Fruit fly (Drosophila melanogaster) whole organism, prepupa: ENCODE measurements around the gene CG3597.
A peak's percentile ranks its signal among the peaks of the same experiment; 100 is the strongest.

Experiments used
- CG3032 ChIP-seq: fragments of 200-800 bp; optimal IDR thresholded peaks from 2 replicates; lab custom pipeline; 2019; ENCODE audit warnings: missing biosample characterization, mild to moderate bottlenecking, missing genetic modification characterization, moderate library complexity
- Ets21C ChIP-seq: fragments of 200-800 bp; sonication (Bioruptor generic); optimal IDR thresholded peaks from 3 replicates; lab custom pipeline; 2016; ENCODE audit warnings: missing biosample characterization, missing genetic modification characterization
- Gug ChIP-seq: fragments of 200-800 bp; sonication (Bioruptor generic); IDR thresholded peaks from 2 replicates; pipeline ENCODE4 v1.3.6; 2022; ENCODE audit warnings: missing biosample characterization, missing genetic modification characterization
- OdsH ChIP-seq: fragments of 200-800 bp; sonication (Bioruptor generic); optimal IDR thresholded peaks from 3 replicates; lab custom pipeline; 2016; ENCODE audit warnings: missing biosample characterization, missing genetic modification characterization
- Sox102F ChIP-seq: fragments of 200-800 bp; sonication (Bioruptor generic); optimal IDR thresholded peaks from 2 replicates; lab custom pipeline; 2016; ENCODE audit warnings: missing biosample characterization, mild to moderate bottlenecking, missing genetic modification characterization
- Sox14 ChIP-seq: fragments of 200-800 bp; sonication (Bioruptor generic); optimal IDR thresholded peaks from 3 replicates; lab custom pipeline; 2016; ENCODE audit warnings: missing biosample characterization, missing genetic modification characterization
- Sox15 ChIP-seq: fragments of 200-800 bp; sonication (Bioruptor generic); optimal IDR thresholded peaks from 3 replicates; lab custom pipeline; 2016; ENCODE audit warnings: missing biosample characterization, missing genetic modification characterization
- achi ChIP-seq: fragments of 200-800 bp; sonication (Bioruptor generic); optimal IDR thresholded peaks from 3 replicates; lab custom pipeline; 2016; ENCODE audit warnings: missing biosample characterization, missing genetic modification characterization
- fd59A ChIP-seq: fragments of 200-800 bp; sonication (Bioruptor generic); optimal IDR thresholded peaks from 2 replicates; lab custom pipeline; 2017; ENCODE audit warnings: missing biosample characterization, mild to moderate bottlenecking, missing genetic modification characterization, missing genetic modification reagents
- fkh ChIP-seq: fragments of 200-800 bp; sonication (Bioruptor generic); optimal IDR thresholded peaks from 3 replicates; lab custom pipeline; 2017; ENCODE audit warnings: missing biosample characterization, mild to moderate bottlenecking, missing genetic modification characterization, moderate library complexity
- net ChIP-seq: fragments of 200-800 bp; sonication (Bioruptor generic); optimal IDR thresholded peaks from 3 replicates; lab custom pipeline; 2016; ENCODE audit warnings: missing biosample characterization, missing genetic modification characterization
- spab ChIP-seq: fragments of 200-800 bp; sonication (Bioruptor generic); optimal IDR thresholded peaks from 2 replicates; lab custom pipeline; 2017; ENCODE audit warnings: missing biosample characterization, mild to moderate bottlenecking, missing genetic modification characterization, missing genetic modification reagents
- topi ChIP-seq: fragments of 200-800 bp; sonication (Bioruptor generic); optimal IDR thresholded peaks from 3 replicates; lab custom pipeline; 2016; ENCODE audit warnings: missing biosample characterization, missing genetic modification characterization
- vri ChIP-seq: fragments of 200-800 bp; sonication (Bioruptor generic); optimal IDR thresholded peaks from 3 replicates; lab custom pipeline; 2016; ENCODE audit warnings: missing biosample characterization, mild to moderate bottlenecking, missing genetic modification characterization

DNA sequence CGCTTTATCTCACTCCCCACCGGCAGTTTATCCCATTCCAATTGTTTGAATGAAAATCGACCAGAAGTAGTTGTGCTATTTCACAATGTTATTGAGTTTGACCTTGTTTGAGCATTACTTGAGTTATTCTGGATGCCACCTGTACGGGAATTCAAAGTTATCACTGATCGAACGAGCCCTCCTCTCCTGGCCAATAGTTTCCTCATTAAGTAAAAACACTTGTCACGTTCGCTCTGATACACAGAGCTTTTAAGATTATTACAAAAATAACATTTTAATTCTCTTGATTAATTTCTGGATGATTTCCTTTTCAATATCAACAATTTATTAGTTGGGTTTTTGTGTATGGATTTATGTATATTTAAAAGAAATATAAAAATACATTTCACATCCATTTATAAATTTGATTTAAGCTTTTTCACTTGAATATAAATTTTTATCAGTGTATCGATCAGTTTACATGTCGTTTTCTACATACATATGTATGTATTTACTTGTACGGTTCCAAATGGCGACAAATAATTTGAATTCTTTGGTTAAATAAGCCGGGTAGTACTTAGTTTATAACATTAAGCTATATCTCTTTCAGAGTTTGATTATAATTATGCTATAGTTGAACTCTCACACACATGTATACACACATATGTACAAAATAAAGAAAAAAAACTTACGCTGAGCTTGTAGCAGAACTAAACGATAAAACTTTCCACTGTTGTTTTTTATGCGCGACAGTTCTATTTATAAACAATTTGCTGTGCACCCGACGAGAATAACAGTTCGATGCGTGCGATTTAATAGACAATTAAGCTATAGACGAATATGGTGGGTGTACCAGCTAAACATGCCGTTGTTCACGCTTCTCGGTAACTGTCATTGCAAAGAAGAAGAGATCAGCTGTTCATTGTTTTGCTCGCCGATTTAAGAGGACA is 2.8 kb upstream of the CG3597 start, which contains the start of the genes CG3609 and CG15390:
- TF ChIP-seq net (GFP tag; lab: Kevin White, UChicago) (peak; percentile 83), topi (GFP tag; lab: Kevin White, UChicago) (peak; percentile 73), fkh (GFP tag; lab: Kevin White, UChicago) (peak; percentile 76), Gug (GFP tag; lab: Robert Waterston, UW) (peak; percentile 46), Ets21C (GFP tag; lab: Kevin White, UChicago) (peak; percentile 80), vri (GFP tag; lab: Kevin White, UChicago) (peak; percentile 89), OdsH (GFP tag; lab: Kevin White, UChicago) (peak; percentile 79), Sox15 (GFP tag; lab: Kevin White, UChicago) (peak; percentile 14), Sox14 (GFP tag; lab: Kevin White, UChicago) (peak; percentile 91), CG3032 (tag; lab: Kevin White, UChicago) (peak; percentile 41), spab (peak; percentile 24), achi (peak; percentile 78), fd59A (GFP tag; lab: Kevin White, UChicago) (peak; percentile 55), Sox102F (GFP tag; lab: Kevin White, UChicago) (peak; percentile 89)
